Fruit fly (Drosophila melanogaster) whole organism, embryonic: ENCODE results near the gene Lgr1.

Experiments
- Aef1 ChIP-seq: fragments of 200-800 bp; sonication (Bioruptor generic); IDR thresholded peaks from 3 replicates; pipeline ENCODE4 v1.3.6; 2022; ENCODE audit warnings: missing biosample characterization, missing genetic modification characterization
- Blimp-1 ChIP-seq: fragments of 200-800 bp; sonication (Bioruptor generic); optimal IDR thresholded peaks from 3 replicates; lab custom pipeline; 2018; ENCODE audit warnings: missing biosample characterization, missing genetic modification characterization, mild to moderate bottlenecking, moderate library complexity, missing genetic modification reagents
- Bteb2 ChIP-seq: fragments of 200-800 bp; sonication (Bioruptor generic); optimal IDR thresholded peaks from 2 replicates; lab custom pipeline; 2016; ENCODE audit warnings: missing biosample characterization, missing genetic modification characterization
- CG12391 ChIP-seq: fragments of 200-800 bp; sonication (Bioruptor generic); optimal IDR thresholded peaks from 3 replicates; lab custom pipeline; 2018; ENCODE audit warnings: missing biosample characterization, mild to moderate bottlenecking, missing genetic modification characterization, moderate library complexity
- CG13894 ChIP-seq: fragments of 200-800 bp; sonication (Bioruptor generic); optimal IDR thresholded peaks from 3 replicates; lab custom pipeline; 2018; ENCODE audit warnings: missing biosample characterization, mild to moderate bottlenecking, missing genetic modification characterization, moderate library complexity
- CG15696 ChIP-seq: fragments of 200-800 bp; sonication (Bioruptor generic); optimal IDR thresholded peaks from 2 replicates; lab custom pipeline; 2019; ENCODE audit warnings: missing biosample characterization, mild to moderate bottlenecking, missing genetic modification characterization, moderate library complexity
- CG17359 ChIP-seq: fragments of 200-800 bp; sonication (Bioruptor generic); optimal IDR thresholded peaks from 3 replicates; lab custom pipeline; 2018; ENCODE audit warnings: missing biosample characterization, mild to moderate bottlenecking, missing genetic modification characterization, moderate library complexity
- CG17385 ChIP-seq: fragments of 200-800 bp; sonication (Bioruptor generic); optimal IDR thresholded peaks from 3 replicates; lab custom pipeline; 2018; ENCODE audit warnings: missing biosample characterization, mild to moderate bottlenecking, missing genetic modification characterization
- CG1792 ChIP-seq: fragments of 200-800 bp; sonication (Bioruptor generic); optimal IDR thresholded peaks from 2 replicates; lab custom pipeline; 2016; ENCODE audit warnings: missing biosample characterization, missing genetic modification characterization
- CG2199 ChIP-seq: fragments of 200-800 bp; sonication (Bioruptor generic); IDR thresholded peaks from 3 replicates; pipeline ENCODE4 v1.3.6; 2022; ENCODE audit warnings: missing biosample characterization, missing genetic modification characterization
- CG2202 ChIP-seq: fragments of 200-800 bp; sonication (Bioruptor generic); optimal IDR thresholded peaks from 2 replicates; lab custom pipeline; 2018; ENCODE audit warnings: missing biosample characterization, mild to moderate bottlenecking, missing genetic modification characterization
- CG31365 ChIP-seq: fragments of 200-800 bp; sonication (Bioruptor generic); optimal IDR thresholded peaks from 2 replicates; lab custom pipeline; 2018; ENCODE audit warnings: missing biosample characterization, mild to moderate bottlenecking, missing genetic modification characterization
- CG31388 ChIP-seq: fragments of 200-800 bp; sonication (Bioruptor generic); optimal IDR thresholded peaks from 2 replicates; lab custom pipeline; 2016; ENCODE audit warnings: missing biosample characterization, missing genetic modification characterization
- CG32767 ChIP-seq: fragments of 200-800 bp; sonication (Bioruptor generic); IDR thresholded peaks from 2 replicates; pipeline ENCODE4 v1.3.6; 2022; ENCODE audit warnings: missing biosample characterization, missing genetic modification characterization
- CG3995 ChIP-seq: fragments of 200-800 bp; sonication (Bioruptor generic); optimal IDR thresholded peaks from 3 replicates; lab custom pipeline; 2016; ENCODE audit warnings: missing biosample characterization, missing genetic modification characterization
- CG6175 ChIP-seq: fragments of 200-800 bp; sonication (Bioruptor generic); IDR thresholded peaks from 3 replicates; pipeline ENCODE4 v1.3.6; 2022; ENCODE audit warnings: missing biosample characterization, missing genetic modification characterization
- CG6654 ChIP-seq: fragments of 200-800 bp; sonication (Bioruptor generic); optimal IDR thresholded peaks from 2 replicates; lab custom pipeline; 2017; ENCODE audit warnings: missing biosample characterization, mild to moderate bottlenecking, missing genetic modification characterization
- CG7271 ChIP-seq: fragments of 200-800 bp; sonication (Bioruptor generic); optimal IDR thresholded peaks from 2 replicates; lab custom pipeline; 2018; ENCODE audit warnings: missing biosample characterization, mild to moderate bottlenecking, missing genetic modification characterization, moderate library complexity
- CG7786 ChIP-seq: fragments of 200-800 bp; sonication (Bioruptor generic); optimal IDR thresholded peaks from 2 replicates; lab custom pipeline; 2016; ENCODE audit warnings: missing biosample characterization, missing genetic modification characterization
- CG7839 ChIP-seq: fragments of 200-800 bp; sonication (Bioruptor generic); optimal IDR thresholded peaks from 3 replicates; lab custom pipeline; 2018; ENCODE audit warnings: missing biosample characterization, mild to moderate bottlenecking, missing genetic modification characterization, moderate library complexity
- CG7987 ChIP-seq: fragments of 200-800 bp; sonication (Bioruptor generic); optimal IDR thresholded peaks from 2 replicates; lab custom pipeline; 2018; ENCODE audit warnings: missing biosample characterization, mild to moderate bottlenecking, missing genetic modification characterization, moderate library complexity
- CG8359 ChIP-seq: fragments of 200-800 bp; sonication (Bioruptor generic); optimal IDR thresholded peaks from 2 replicates; lab custom pipeline; 2017; ENCODE audit warnings: missing biosample characterization, mild to moderate bottlenecking, missing genetic modification characterization, borderline replicate concordance
- CG8478 ChIP-seq: fragments of >200 bp; optimal IDR thresholded peaks from 2 replicates; lab custom pipeline; 2018
- Camta ChIP-seq: fragments of 200-800 bp; sonication (Bioruptor generic); optimal IDR thresholded peaks from 2 replicates; lab custom pipeline; 2016; ENCODE audit warnings: missing biosample characterization, missing genetic modification characterization
- Deaf1 ChIP-seq: fragments of 200-800 bp; optimal IDR thresholded peaks from 3 replicates; lab custom pipeline; 2019; ENCODE audit warnings: missing biosample characterization, mild to moderate bottlenecking, missing genetic modification characterization, moderate library complexity
- Dip3 ChIP-seq: fragments of 200-800 bp; sonication (Bioruptor generic); optimal IDR thresholded peaks from 3 replicates; lab custom pipeline; 2016; ENCODE audit warnings: missing biosample characterization, missing genetic modification characterization
- Lhr ChIP-seq: fragments of 200-800 bp; sonication (Bioruptor generic); optimal IDR thresholded peaks from 3 replicates; lab custom pipeline; 2017; ENCODE audit warnings: mild to moderate bottlenecking, missing biosample characterization, missing genetic modification reagents, missing genetic modification characterization
- MBD-R2 ChIP-seq: fragments of 200-800 bp; sonication (Bioruptor generic); IDR thresholded peaks from 2 replicates; pipeline ENCODE4 v1.3.6; 2022; ENCODE audit warnings: missing biosample characterization, missing genetic modification characterization
- NK7.1 ChIP-seq: fragments of 200-800 bp; sonication (Bioruptor generic); optimal IDR thresholded peaks from 3 replicates; lab custom pipeline; 2016; ENCODE audit warnings: missing biosample characterization, missing genetic modification characterization
- Opbp ChIP-seq: fragments of 200-800 bp; sonication (Bioruptor generic); IDR thresholded peaks from 3 replicates; pipeline ENCODE4 v1.3.6; 2022; ENCODE audit warnings: missing biosample characterization, missing genetic modification characterization; ENCODE audit not compliant: partially characterized antibody
- bab2 ChIP-seq: fragments of 200-800 bp; sonication (Bioruptor generic); optimal IDR thresholded peaks from 2 replicates; lab custom pipeline; 2016; ENCODE audit warnings: missing biosample characterization, missing genetic modification characterization
- bigmax ChIP-seq: fragments of 200-800 bp; sonication (Bioruptor generic); optimal IDR thresholded peaks from 2 replicates; lab custom pipeline; 2018; ENCODE audit warnings: missing biosample characterization, mild to moderate bottlenecking, missing genetic modification characterization
- caup ChIP-seq: fragments of 200-800 bp; sonication (Bioruptor generic); optimal IDR thresholded peaks from 3 replicates; lab custom pipeline; 2017; ENCODE audit warnings: missing biosample characterization, mild to moderate bottlenecking, missing genetic modification characterization, moderate library complexity; ENCODE audit not compliant: severe bottlenecking
- croc ChIP-seq: fragments of 200-800 bp; sonication (Bioruptor generic); conservative IDR thresholded peaks from 3 replicates; pipeline ENCODE4 v1.3.6; 2022; ENCODE audit warnings: missing biosample characterization, missing genetic modification characterization
- dan ChIP-seq: fragments of 200-800 bp; sonication (Bioruptor generic); IDR thresholded peaks from 2 replicates; pipeline ENCODE4 v1.3.6; 2022; ENCODE audit warnings: missing biosample characterization, missing genetic modification characterization
- dpn ChIP-seq, 2 experiments: fragments of 200-800 bp; sonication (Bioruptor generic); optimal IDR thresholded peaks; 3 replicates each; lab custom pipeline; 2016; ENCODE audit warnings: missing biosample characterization in 2 of 2, missing genetic modification characterization in 2 of 2
- dysf ChIP-seq: fragments of 200-800 bp; sonication (Bioruptor generic); IDR thresholded peaks from 3 replicates; pipeline ENCODE4 v1.3.6; 2022; ENCODE audit warnings: missing biosample characterization, missing genetic modification characterization
- gsb-n ChIP-seq: fragments of 200-800 bp; sonication (Bioruptor generic); optimal IDR thresholded peaks from 3 replicates; lab custom pipeline; 2018; ENCODE audit warnings: missing biosample characterization, mild to moderate bottlenecking, missing genetic modification characterization
- ind ChIP-seq: fragments of 200-800 bp; sonication (Bioruptor generic); optimal IDR thresholded peaks from 3 replicates; lab custom pipeline; 2016; ENCODE audit warnings: missing biosample characterization, missing genetic modification characterization
- insv ChIP-seq, 2 experiments: fragments of 200-800 bp; sonication (Bioruptor generic); optimal IDR thresholded peaks; 3 replicates each; lab custom pipeline; 2016 to 2018; ENCODE audit warnings: missing biosample characterization in 2 of 2, missing genetic modification characterization in 2 of 2
- jing ChIP-seq: fragments of 200-800 bp; sonication (Bioruptor generic); optimal IDR thresholded peaks from 2 replicates; lab custom pipeline; 2018; ENCODE audit warnings: missing biosample characterization, mild to moderate bottlenecking, missing genetic modification characterization
- klu ChIP-seq: fragments of 200-800 bp; sonication (Bioruptor generic); IDR thresholded peaks from 2 replicates; pipeline ENCODE4 v1.3.6; 2022; ENCODE audit warnings: missing biosample characterization, missing genetic modification characterization
- lab ChIP-seq: fragments of 200-800 bp; sonication (Bioruptor generic); optimal IDR thresholded peaks from 3 replicates; lab custom pipeline; 2017; ENCODE audit warnings: missing biosample characterization, missing genetic modification characterization, mild to moderate bottlenecking, moderate library complexity, missing genetic modification reagents
- lola ChIP-seq, 3 experiments: fragments of >200 bp in 2 of 3; fragments of 200-800 bp in 1 of 3; sonication (Bioruptor generic) in 1 of 3; optimal IDR thresholded peaks; 2 replicates each; lab custom pipeline; 2017 to 2019; ENCODE audit warnings: missing biosample characterization in 3 of 3, missing genetic modification characterization in 3 of 3, mild to moderate bottlenecking in 1 of 3, moderate library complexity in 1 of 3
- otp ChIP-seq: fragments of 200-800 bp; sonication (Bioruptor generic); IDR thresholded peaks from 3 replicates; pipeline ENCODE4, ENCODE4 v1.3.6; 2022; ENCODE audit warnings: missing biosample characterization, missing genetic modification characterization
- sisA ChIP-seq: fragments of 200-800 bp; sonication (Bioruptor generic); IDR thresholded peaks from 2 replicates; pipeline ENCODE4 v1.3.6; 2022; ENCODE audit warnings: missing biosample characterization, missing genetic modification characterization
- slbo ChIP-seq: fragments of 200-800 bp; sonication (Bioruptor generic); IDR thresholded peaks from 2 replicates; pipeline ENCODE4 v1.3.6; 2022; ENCODE audit warnings: missing biosample characterization, missing genetic modification characterization
- tna ChIP-seq: fragments of 200-800 bp; sonication (Bioruptor generic); IDR thresholded peaks from 2 replicates; pipeline ENCODE4 v1.3.6; 2022; ENCODE audit warnings: missing biosample characterization, missing genetic modification characterization; ENCODE audit not compliant: partially characterized antibody
- toy ChIP-seq: fragments of 200-800 bp; sonication (Bioruptor generic); IDR thresholded peaks from 2 replicates; pipeline ENCODE4 v1.3.6; 2022; ENCODE audit warnings: missing biosample characterization, missing genetic modification characterization
- trem ChIP-seq: fragments of 200-800 bp; optimal IDR thresholded peaks from 3 replicates; lab custom pipeline; 2019; ENCODE audit warnings: missing biosample characterization, mild to moderate bottlenecking, missing genetic modification characterization, moderate library complexity
- zen2 ChIP-seq: fragments of 200-800 bp; sonication (Bioruptor generic); IDR thresholded peaks from 3 replicates; pipeline ENCODE4 v1.3.6; 2022; ENCODE audit warnings: missing biosample characterization, missing genetic modification characterization; ENCODE audit not compliant: partially characterized antibody

Lgr1 gene

DNA sequence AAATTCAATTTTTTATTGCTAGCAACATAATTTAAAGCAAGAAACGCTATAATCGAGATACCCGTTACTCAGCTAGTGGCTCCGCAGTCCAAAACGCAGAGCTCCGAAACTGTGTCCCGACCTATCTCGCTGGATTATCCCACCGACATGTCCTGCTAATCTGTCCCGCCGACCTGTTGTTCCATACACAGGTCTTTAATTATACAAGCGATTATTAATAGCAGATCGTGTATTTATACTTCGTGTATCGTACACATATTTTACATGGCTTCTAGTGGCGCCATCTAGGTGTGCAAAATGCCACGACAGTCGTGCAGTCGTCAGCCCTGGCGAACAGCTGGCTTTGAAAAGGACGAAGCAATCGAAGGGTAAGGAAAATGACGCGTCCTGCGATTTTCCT is 7.7 kb downstream of the Lgr1 start, which contains the start of gene CG14321 (continued):
- TF ChIP-seq CG7987 (GFP tag; lab: Kevin White, UChicago), result no peak
- peak; percentile 30 for TF ChIP-seq Deaf1 (tag; lab: Kevin White, UChicago)
- no peak for TF ChIP-seq dpn (GFP tag; optimal IDR thresholded peaks at IDR 0.05; lab: Kevin White, UChicago)
- no peak for TF ChIP-seq CG32767 (GFP tag; lab: Robert Waterston, UW)
- no peak for TF ChIP-seq Camta (GFP tag; lab: Kevin White, UChicago)
- no peak for TF ChIP-seq CG31388 (GFP tag; lab: Kevin White, UChicago)
- no peak for TF ChIP-seq otp (GFP tag; lab: Robert Waterston, UW)
- TF ChIP-seq bigmax, result no peak
- TF ChIP-seq CG2202 (tag; lab: Kevin White, UChicago), result no peak
- TF ChIP-seq lab (GFP tag; lab: Kevin White, UChicago), result no peak
- peak; percentile 30 for TF ChIP-seq trem (tag; lab: Kevin White, UChicago)
- TF ChIP-seq CG7271 (tag; lab: Kevin White, UChicago), result no peak
- TF ChIP-seq Dip3 (GFP tag; lab: Kevin White, UChicago), result no peak
- TF ChIP-seq toy (GFP tag; lab: Robert Waterston, UW), result no peak
- TF ChIP-seq gsb-n (tag; lab: Kevin White, UChicago), result no peak
- peak; percentile 20; the same call in 1 of the 2 replicates for TF ChIP-seq slbo
- TF ChIP-seq MBD-R2 (GFP tag; lab: Robert Waterston, UW), result peak; percentile 58; the same call in 1 of the 2 replicates
- no peak for TF ChIP-seq CG12391
- peak; percentile 76 for TF ChIP-seq tna
- peak; percentile 66; the same call in 1 of the 3 replicates for TF ChIP-seq CG2199 (GFP tag; lab: Robert Waterston, UW)
- TF ChIP-seq CG6175 (GFP tag; lab: Robert Waterston, UW), result no peak
- TF ChIP-seq caup (GFP tag; lab: Kevin White, UChicago), result no peak
- TF ChIP-seq dan (GFP tag; lab: Robert Waterston, UW), result no peak
- TF ChIP-seq Bteb2 (GFP tag; lab: Kevin White, UChicago), result no peak
- no peak for TF ChIP-seq klu (GFP tag; lab: Robert Waterston, UW)
- TF ChIP-seq CG17359 (tag; lab: Kevin White, UChicago), result no peak
- no peak for TF ChIP-seq CG7839 (tag; lab: Kevin White, UChicago)
- TF ChIP-seq Aef1 (GFP tag; lab: Robert Waterston, UW), result no peak
- no peak for TF ChIP-seq CG8359 (GFP tag; lab: Kevin White, UChicago)
- no peak for TF ChIP-seq CG8478 (lab: Kevin White, UChicago)
- TF ChIP-seq NK7.1 (GFP tag; lab: Kevin White, UChicago), result no peak
- TF ChIP-seq Opbp (GFP tag; lab: Robert Waterston, UW), result peak; percentile 71; the same call in 2 of the 3 replicates
- TF ChIP-seq CG3995 (GFP tag; lab: Kevin White, UChicago), result no peak
- TF ChIP-seq sisA (GFP tag; lab: Robert Waterston, UW), result no peak
- TF ChIP-seq CG6654 (GFP tag; lab: Kevin White, UChicago), result no peak
- TF ChIP-seq CG7786 (GFP tag; lab: Kevin White, UChicago), result no peak
- no peak for TF ChIP-seq ind (GFP tag; lab: Kevin White, UChicago)
- TF ChIP-seq CG13894 (tag; lab: Kevin White, UChicago), result no peak
- peak; percentile 35; the same call in 1 of the 3 replicates for TF ChIP-seq zen2 (GFP tag; lab: Robert Waterston, UW)
- no peak for TF ChIP-seq Blimp-1 (GFP tag; lab: Kevin White, UChicago)
- no peak for TF ChIP-seq CG15696
- no peak for TF ChIP-seq CG31365
- TF ChIP-seq jing (GFP tag; lab: Kevin White, UChicago), result no peak
- TF ChIP-seq insv (GFP tag; optimal IDR thresholded peaks at IDR 0.05; lab: Kevin White, UChicago), result no peak
- TF ChIP-seq CG1792 (GFP tag; lab: Kevin White, UChicago), result no peak
- TF ChIP-seq CG17385, result no peak
- no peak for TF ChIP-seq croc (GFP tag; lab: Robert Waterston, UW)
- TF ChIP-seq Lhr (GFP tag; lab: Kevin White, UChicago), result no peak
- no peak for TF ChIP-seq dysf (GFP tag; lab: Robert Waterston, UW)
- TF ChIP-seq bab2, result no peak
- TF ChIP-seq lola (GFP tag; optimal IDR thresholded peaks at IDR 0.05; lab: Kevin White, UChicago), result no peak
